Fruit fly (Drosophila melanogaster) whole organism, embryonic: ENCODE data around the gene CG44044.

Source experiments
- Aef1 ChIP-seq: fragments of 200-800 bp; sonication (Bioruptor generic); IDR thresholded peaks from 3 replicates; pipeline ENCODE4 v1.3.6; 2022; ENCODE audit warnings: missing biosample characterization, missing genetic modification characterization
- Asciz ChIP-seq: fragments of 200-800 bp; sonication (Bioruptor generic); optimal IDR thresholded peaks from 2 replicates; lab custom pipeline; 2017; ENCODE audit warnings: missing biosample characterization, mild to moderate bottlenecking, missing genetic modification characterization, missing genetic modification reagents
- CG10274 ChIP-seq: fragments of 200-800 bp; sonication (Bioruptor generic); optimal IDR thresholded peaks from 3 replicates; lab custom pipeline; 2017; ENCODE audit warnings: missing biosample characterization, mild to moderate bottlenecking, missing genetic modification characterization
- CG10565 ChIP-seq: fragments of 200-800 bp; sonication (Bioruptor generic); optimal IDR thresholded peaks from 3 replicates; lab custom pipeline; 2016; ENCODE audit warnings: missing biosample characterization, mild to moderate bottlenecking, missing genetic modification characterization
- CG11093 ChIP-seq: fragments of 200-800 bp; sonication (Bioruptor generic); IDR thresholded peaks from 3 replicates; pipeline ENCODE4 v1.3.6; 2022; ENCODE audit warnings: missing biosample characterization, missing genetic modification characterization
- CG12391 ChIP-seq: fragments of 200-800 bp; sonication (Bioruptor generic); optimal IDR thresholded peaks from 3 replicates; lab custom pipeline; 2018; ENCODE audit warnings: missing biosample characterization, mild to moderate bottlenecking, missing genetic modification characterization, moderate library complexity
- CG13123 ChIP-seq: fragments of 200-800 bp; sonication (Bioruptor generic); optimal IDR thresholded peaks from 2 replicates; lab custom pipeline; 2016; ENCODE audit warnings: missing biosample characterization, missing genetic modification characterization
- CG14860 ChIP-seq: fragments of 200-800 bp; sonication (Bioruptor generic); IDR thresholded peaks from 3 replicates; pipeline ENCODE4 v1.3.6; 2022; ENCODE audit warnings: missing biosample characterization, missing genetic modification characterization; ENCODE audit not compliant: partially characterized antibody
- CG1602 ChIP-seq: fragments of 200-800 bp; sonication (Bioruptor generic); optimal IDR thresholded peaks from 3 replicates; lab custom pipeline; 2016; ENCODE audit warnings: missing biosample characterization, missing genetic modification characterization
- CG1647 ChIP-seq: fragments of 200-800 bp; sonication (Bioruptor generic); optimal IDR thresholded peaks from 3 replicates; lab custom pipeline; 2016; ENCODE audit warnings: missing biosample characterization, missing genetic modification characterization
- CG16813 ChIP-seq: fragments of 200-800 bp; sonication (Bioruptor generic); IDR thresholded peaks from 3 replicates; pipeline ENCODE4 v1.3.6; 2022; ENCODE audit warnings: missing biosample characterization, missing genetic modification characterization; ENCODE audit not compliant: partially characterized antibody
- CG2875 ChIP-seq: fragments of 200-800 bp; sonication (Bioruptor generic); optimal IDR thresholded peaks from 2 replicates; lab custom pipeline; 2017; ENCODE audit warnings: missing biosample characterization, mild to moderate bottlenecking, missing genetic modification characterization, missing genetic modification reagents
- CG3838 ChIP-seq: fragments of 200-800 bp; sonication (Bioruptor generic); optimal IDR thresholded peaks from 3 replicates; lab custom pipeline; 2016; ENCODE audit warnings: missing biosample characterization, missing genetic modification characterization
- CG6813 ChIP-seq: fragments of 200-800 bp; sonication (Bioruptor generic); optimal IDR thresholded peaks from 2 replicates; lab custom pipeline; 2017; ENCODE audit warnings: missing biosample characterization, missing genetic modification characterization, mild to moderate bottlenecking, moderate library complexity, missing genetic modification reagents
- CG7372 ChIP-seq: fragments of 200-800 bp; sonication (Bioruptor generic); IDR thresholded peaks from 2 replicates; pipeline ENCODE4 v1.3.6; 2022; ENCODE audit warnings: missing biosample characterization, missing genetic modification characterization
- CG9876 ChIP-seq: fragments of 200-800 bp; sonication (Bioruptor generic); optimal IDR thresholded peaks from 2 replicates; lab custom pipeline; 2016; ENCODE audit warnings: missing biosample characterization, missing genetic modification characterization
- CkIIα-i1 ChIP-seq: fragments of 200-800 bp; sonication (Bioruptor generic); IDR thresholded peaks from 2 replicates; pipeline ENCODE4 v1.3.6; 2022; ENCODE audit warnings: missing biosample characterization, missing genetic modification characterization
- D19A ChIP-seq: fragments of 200-800 bp; optimal IDR thresholded peaks from 3 replicates; lab custom pipeline; 2019; ENCODE audit warnings: missing biosample characterization, mild to moderate bottlenecking, missing genetic modification characterization, moderate library complexity
- Dip2 ChIP-seq: fragments of 200-800 bp; sonication (Bioruptor generic); IDR thresholded peaks from 2 replicates; pipeline ENCODE4 v1.3.6; 2022; ENCODE audit warnings: missing biosample characterization, missing genetic modification characterization
- Dref ChIP-seq: fragments of 200-800 bp; sonication (Bioruptor generic); IDR thresholded peaks from 2 replicates; pipeline ENCODE4 v1.3.6; 2022; ENCODE audit warnings: missing biosample characterization, missing genetic modification characterization
- Fer1 ChIP-seq: fragments of 200-800 bp; sonication (Bioruptor generic); optimal IDR thresholded peaks from 2 replicates; lab custom pipeline; 2017; ENCODE audit warnings: missing biosample characterization, mild to moderate bottlenecking, missing genetic modification characterization
- H15 ChIP-seq: fragments of 200-800 bp; sonication (Bioruptor generic); IDR thresholded peaks from 3 replicates; pipeline ENCODE4 v1.3.6; 2022; ENCODE audit warnings: missing biosample characterization, missing genetic modification characterization
- Hmx ChIP-seq: fragments of 200-800 bp; sonication (Bioruptor generic); optimal IDR thresholded peaks from 2 replicates; lab custom pipeline; 2016; ENCODE audit warnings: missing biosample characterization, missing genetic modification characterization
- Hsf ChIP-seq: fragments of 200-800 bp; sonication (Bioruptor generic); optimal IDR thresholded peaks from 3 replicates; lab custom pipeline; 2016; ENCODE audit warnings: missing biosample characterization, missing genetic modification characterization
- Ssrp ChIP-seq: fragments of 200-800 bp; sonication (Bioruptor generic); optimal IDR thresholded peaks from 2 replicates; lab custom pipeline; 2018; ENCODE audit warnings: missing biosample characterization, mild to moderate bottlenecking, missing genetic modification characterization, moderate library complexity
- Taf1 ChIP-seq: fragments of 200-800 bp; sonication (Bioruptor generic); IDR thresholded peaks from 2 replicates; pipeline ENCODE4 v1.3.6; 2022; ENCODE audit warnings: missing biosample characterization, missing genetic modification characterization
- ac ChIP-seq: fragments of 200-800 bp; sonication (Bioruptor generic); optimal IDR thresholded peaks from 3 replicates; lab custom pipeline; 2017; ENCODE audit warnings: missing biosample characterization, mild to moderate bottlenecking, missing genetic modification characterization
- chm ChIP-seq: fragments of 200-800 bp; sonication (Bioruptor generic); IDR thresholded peaks from 2 replicates; pipeline ENCODE4 v1.3.6; 2022; ENCODE audit warnings: missing biosample characterization, missing genetic modification characterization
- corto ChIP-seq: fragments of 200-800 bp; sonication (Bioruptor generic); optimal IDR thresholded peaks from 2 replicates; lab custom pipeline; 2016; ENCODE audit warnings: missing biosample characterization, mild to moderate bottlenecking, missing genetic modification characterization, moderate library complexity
- dati ChIP-seq: fragments of 200-800 bp; sonication (Bioruptor generic); IDR thresholded peaks from 2 replicates; pipeline ENCODE4 v1.3.6; 2022; ENCODE audit warnings: missing biosample characterization, missing genetic modification characterization
- dimm ChIP-seq: fragments of 200-800 bp; sonication (Bioruptor generic); IDR thresholded peaks from 2 replicates; pipeline ENCODE4 v1.3.6; 2022; ENCODE audit warnings: missing biosample characterization, missing genetic modification characterization
- dmrt99B ChIP-seq: fragments of 200-800 bp; sonication (Bioruptor generic); optimal IDR thresholded peaks from 2 replicates; lab custom pipeline; 2018; ENCODE audit warnings: missing biosample characterization, mild to moderate bottlenecking, missing genetic modification characterization, moderate library complexity
- eve ChIP-seq, 2 experiments: fragments of >200 bp; optimal IDR thresholded peaks; 2 replicates each; lab custom pipeline; 2017; ENCODE audit warnings: missing biosample characterization in 2 of 2, missing genetic modification characterization in 2 of 2
- gcm2 ChIP-seq: fragments of 200-800 bp; sonication (Bioruptor generic); optimal IDR thresholded peaks from 2 replicates; lab custom pipeline; 2016; ENCODE audit warnings: missing biosample characterization, missing genetic modification characterization
- hbn ChIP-seq: fragments of 200-800 bp; sonication (Bioruptor generic); IDR thresholded peaks from 2 replicates; pipeline ENCODE4 v1.3.6; 2022; ENCODE audit warnings: missing biosample characterization, missing genetic modification characterization; ENCODE audit not compliant: partially characterized antibody
- lbe ChIP-seq: fragments of 200-800 bp; sonication (Bioruptor generic); optimal IDR thresholded peaks from 2 replicates; lab custom pipeline; 2016; ENCODE audit warnings: missing biosample characterization, mild to moderate bottlenecking, missing genetic modification characterization
- luna ChIP-seq: fragments of 200-800 bp; sonication (Bioruptor generic); optimal IDR thresholded peaks from 2 replicates; lab custom pipeline; 2016; ENCODE audit warnings: missing biosample characterization, missing genetic modification characterization
- psq ChIP-seq: fragments of 200-800 bp; sonication (Bioruptor generic); optimal IDR thresholded peaks from 2 replicates; lab custom pipeline; 2017; ENCODE audit warnings: missing biosample characterization, missing genetic modification characterization
- run ChIP-seq: fragments of 200-800 bp; sonication (Bioruptor generic); optimal IDR thresholded peaks from 3 replicates; lab custom pipeline; 2018; ENCODE audit warnings: missing biosample characterization, mild to moderate bottlenecking, missing genetic modification characterization
- scrt ChIP-seq: fragments of 200-800 bp; sonication (Bioruptor generic); optimal IDR thresholded peaks from 2 replicates; lab custom pipeline; 2018; ENCODE audit warnings: missing biosample characterization, mild to moderate bottlenecking, missing genetic modification characterization, moderate library complexity
- slbo ChIP-seq: fragments of 200-800 bp; sonication (Bioruptor generic); IDR thresholded peaks from 2 replicates; pipeline ENCODE4 v1.3.6; 2022; ENCODE audit warnings: missing biosample characterization, missing genetic modification characterization
- slou ChIP-seq: fragments of 200-800 bp; sonication (Bioruptor generic); optimal IDR thresholded peaks from 3 replicates; lab custom pipeline; 2016; ENCODE audit warnings: missing biosample characterization, missing genetic modification characterization
- sna ChIP-seq: fragments of 200-800 bp; sonication (Bioruptor generic); IDR thresholded peaks from 2 replicates; pipeline ENCODE4 v1.3.6; 2022; ENCODE audit warnings: missing biosample characterization, missing genetic modification characterization; ENCODE audit not compliant: partially characterized antibody
- so ChIP-seq: fragments of 200-800 bp; sonication (Bioruptor generic); IDR thresholded peaks from 3 replicates; pipeline ENCODE4 v1.3.6; 2022; ENCODE audit warnings: missing biosample characterization, missing genetic modification characterization
- sqz ChIP-seq: fragments of 200-800 bp; sonication (Bioruptor generic); optimal IDR thresholded peaks from 3 replicates; lab custom pipeline; 2018; ENCODE audit warnings: missing biosample characterization, mild to moderate bottlenecking, missing genetic modification characterization
- stc ChIP-seq: fragments of 200-800 bp; sonication (Bioruptor generic); IDR thresholded peaks from 2 replicates; pipeline ENCODE4 v1.3.6; 2022; ENCODE audit warnings: missing biosample characterization, missing genetic modification characterization
- trh ChIP-seq: fragments of 200-800 bp; sonication (Bioruptor generic); optimal IDR thresholded peaks from 2 replicates; lab custom pipeline; 2016; ENCODE audit warnings: missing biosample characterization, missing genetic modification characterization
- vvl ChIP-seq: fragments of 200-800 bp; sonication (Bioruptor generic); IDR thresholded peaks from 2 replicates; pipeline ENCODE4 v1.3.6; 2022; ENCODE audit warnings: missing biosample characterization, missing genetic modification characterization
- wek ChIP-seq: fragments of 200-800 bp; sonication (Bioruptor generic); optimal IDR thresholded peaks from 3 replicates; lab custom pipeline; 2018; ENCODE audit warnings: missing biosample characterization, mild to moderate bottlenecking, missing genetic modification characterization, moderate library complexity
- wor ChIP-seq: fragments of 200-800 bp; sonication (Bioruptor generic); IDR thresholded peaks from 2 replicates; pipeline ENCODE4 v1.3.6; 2022; ENCODE audit warnings: missing biosample characterization, missing genetic modification characterization

Gene CG44044

dm6 chr3R:16341817-16342374 is 20.3 kb downstream of the CG44044 start, which contains the start of the genes SF2 and pad (continued):
- TF ChIP-seq CG1602 (GFP tag; lab: Kevin White, UChicago), result peak; percentile 71
- no peak for TF ChIP-seq luna
- peak; percentile 78 for TF ChIP-seq Fer1
- TF ChIP-seq CG12391, result peak; percentile 89
- peak; percentile 69 for TF ChIP-seq dmrt99B (tag; lab: Kevin White, UChicago)
- TF ChIP-seq slou, result peak; percentile 52
- peak; percentile 60 for TF ChIP-seq CG13123
- TF ChIP-seq CG10274 (GFP tag; lab: Kevin White, UChicago), result no peak
- peak; percentile 82; the same call in 2 of the 3 replicates for TF ChIP-seq Aef1
- peak; percentile 51 for TF ChIP-seq run (tag; lab: Kevin White, UChicago)
- peak; percentile 51; the same call in 2 of the 3 replicates for TF ChIP-seq H15 (GFP tag; lab: Robert Waterston, UW)
- peak; percentile 88 for TF ChIP-seq Hsf (GFP tag; lab: Kevin White, UChicago)
- peak; percentile 60 for TF ChIP-seq CG3838
- TF ChIP-seq trh, result peak; percentile 59
- TF ChIP-seq Dref (GFP tag; lab: Robert Waterston, UW), result peak; percentile 79
- peak; percentile 82 for TF ChIP-seq lbe (GFP tag; lab: Kevin White, UChicago)
- TF ChIP-seq psq (GFP tag; lab: Kevin White, UChicago), result peak; percentile 49
- TF ChIP-seq sqz (GFP tag; lab: Kevin White, UChicago), result peak; percentile 23
- peak; percentile 61; the same call in 2 of the 3 replicates for TF ChIP-seq so (GFP tag; lab: Robert Waterston, UW)
- TF ChIP-seq Ssrp (tag; lab: Kevin White, UChicago), result peak; percentile 73
- TF ChIP-seq CG7372 (GFP tag; lab: Robert Waterston, UW), result peak; percentile 80
- peak; percentile 28 for TF ChIP-seq CG6813 (GFP tag; lab: Kevin White, UChicago)
- peak; percentile 89 for TF ChIP-seq hbn (GFP tag; lab: Robert Waterston, UW)
- TF ChIP-seq sna, result peak; percentile 97
- peak; percentile 55 for TF ChIP-seq gcm2 (GFP tag; lab: Kevin White, UChicago)
- TF ChIP-seq ac (GFP tag; lab: Kevin White, UChicago), result no peak
- no peak for TF ChIP-seq wek (GFP tag; lab: Kevin White, UChicago)
- no peak; the same call in 2 of the 3 replicates for TF ChIP-seq CG11093 (GFP tag; lab: Robert Waterston, UW)
- TF ChIP-seq dimm (GFP tag; lab: Robert Waterston, UW), result no peak
- no peak for TF ChIP-seq CkIIα-i1 (GFP tag; lab: Robert Waterston, UW)
- TF ChIP-seq CG2875 (GFP tag; lab: Kevin White, UChicago), result peak; percentile 42
- TF ChIP-seq D19A (tag; lab: Kevin White, UChicago), result peak; percentile 25
- 0 out of 2 replicates have a peak, but pooled peaks have one; percentile 29 for TF ChIP-seq wor
- TF ChIP-seq stc, result no peak
- no peak for TF ChIP-seq Dip2
- TF ChIP-seq corto (GFP tag; lab: Kevin White, UChicago), result no peak
- TF ChIP-seq CG9876, result peak; percentile 61
- TF ChIP-seq Hmx (GFP tag; lab: Kevin White, UChicago), result peak; percentile 64
- no peak for TF ChIP-seq dati (GFP tag; lab: Robert Waterston, UW)
- TF ChIP-seq CG1647 (GFP tag; lab: Kevin White, UChicago), result peak; percentile 78
- peak; percentile 88 for TF ChIP-seq slbo (GFP tag; lab: Robert Waterston, UW)
- no peak for TF ChIP-seq chm (GFP tag; lab: Robert Waterston, UW)
- TF ChIP-seq CG16813, result peak; percentile 98
- TF ChIP-seq Taf1 (GFP tag; lab: Robert Waterston, UW), result 0 out of 2 replicates have a peak, but pooled peaks have one; percentile 51
- peak; percentile 40 for TF ChIP-seq Asciz (GFP tag; lab: Kevin White, UChicago)
- peak; percentile 56 for TF ChIP-seq scrt
- no peak for TF ChIP-seq CG10565 (GFP tag; lab: Kevin White, UChicago)
- peak; percentile 97 for TF ChIP-seq CG14860 (GFP tag; lab: Robert Waterston, UW)
- peak; percentile 36; the same call in 1 of the 2 replicates for TF ChIP-seq vvl (GFP tag; lab: Robert Waterston, UW)
- no peak for TF ChIP-seq eve (GFP tag; optimal IDR thresholded peaks at IDR 0.05; lab: Kevin White, UChicago)
